Worm (Caenorhabditis elegans) whole organism, early embryonic: ENCODE measurements around the gene Y51B9A.7.

Experiments
- B0310.2 ChIP-seq: sonication (generic microtip); optimal IDR thresholded peaks from 2 replicates; lab custom pipeline; 2016; ENCODE audit warnings: mild to moderate bottlenecking, missing genetic modification characterization, missing compliant biosample characterization
- F13C5.2 ChIP-seq: sonication (generic microtip); optimal IDR thresholded peaks from 2 replicates; lab custom pipeline; 2017; ENCODE audit warnings: mild to moderate bottlenecking, missing genetic modification characterization, inconsistent platforms, missing compliant biosample characterization
- ama-1 ChIP-seq: fragments of 150-350 bp; optimal IDR thresholded peaks from 2 replicates; lab custom pipeline; 2014
- ceh-13 ChIP-seq: fragments of 200-800 bp; sonication (Bioruptor generic); optimal IDR thresholded peaks from 2 replicates; lab custom pipeline; 2018; ENCODE audit warnings: mild to moderate bottlenecking, missing genetic modification characterization, missing compliant biosample characterization
- ets-7 ChIP-seq: sonication (generic microtip); optimal IDR thresholded peaks from 2 replicates; lab custom pipeline; 2016; ENCODE audit warnings: missing genotype, missing genetic modification characterization, missing compliant biosample characterization
- flt-1 ChIP-seq: fragments of 200-800 bp; sonication (Bioruptor generic); IDR thresholded peaks from 2 replicates; pipeline ENCODE4 v1.3.6; 2022; ENCODE audit warnings: missing genetic modification characterization, missing compliant biosample characterization
- hmbx-1 ChIP-seq: sonication (generic microtip); optimal IDR thresholded peaks from 2 replicates; lab custom pipeline; 2016; ENCODE audit warnings: mild to moderate bottlenecking, missing genetic modification characterization, missing compliant biosample characterization
- hmg-4 ChIP-seq: fragments of 200-800 bp; sonication (Bioruptor generic); optimal IDR thresholded peaks from 2 replicates; lab custom pipeline; 2018; ENCODE audit warnings: mild to moderate bottlenecking, missing genetic modification characterization, missing compliant biosample characterization
- tbx-11 ChIP-seq: fragments of 200-800 bp; sonication (Bioruptor generic); IDR thresholded peaks from 2 replicates; pipeline ENCODE4 v1.3.6; 2022; ENCODE audit warnings: missing genetic modification characterization, missing compliant biosample characterization
- tbx-37 ChIP-seq: fragments of 200-800 bp; sonication (Bioruptor generic); conservative IDR thresholded peaks from 2 replicates; pipeline ENCODE4 v1.3.6; 2022; ENCODE audit warnings: missing genetic modification reagents, missing genetic modification characterization, missing compliant biosample characterization
- tra-4 ChIP-seq: sonication (generic microtip); optimal IDR thresholded peaks from 2 replicates; lab custom pipeline; 2017; ENCODE audit warnings: missing genetic modification characterization, missing compliant biosample characterization

DNA sequence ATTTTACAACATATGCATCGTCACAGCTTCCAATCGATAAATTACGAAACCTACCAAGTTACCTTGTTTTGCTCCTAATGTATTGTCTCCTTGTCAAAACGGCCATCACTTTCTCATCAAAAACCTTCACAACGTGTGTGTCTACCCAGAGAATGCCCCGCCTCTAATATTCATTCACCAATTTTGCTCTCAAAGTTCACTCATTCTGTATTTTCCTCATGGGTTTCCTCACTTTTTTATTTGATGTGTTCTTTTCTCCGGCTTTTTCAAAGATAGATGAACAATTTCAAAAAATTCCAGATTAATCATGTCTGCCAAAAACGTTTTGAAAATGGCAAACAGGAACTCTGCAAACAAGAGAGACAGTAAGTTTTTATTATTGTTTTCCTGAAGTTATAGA lies 14.6 kb upstream of the Y51B9A.7 start, which contains the start of gene C06C3.7:
- TF ChIP-seq B0310.2 (tag; lab: Kevin White, UChicago) (no peak), ama-1 (lab: Kevin White, UChicago) (no peak), tbx-37 (GFP tag; lab: Robert Waterston, UW) (no peak), ceh-13 (GFP tag; lab: Kevin White, UChicago) (no peak), hmg-4 (GFP tag; lab: Kevin White, UChicago) (no peak), ets-7 (tag; lab: Kevin White, UChicago) (no peak), hmbx-1 (no peak), flt-1 (GFP tag; lab: Robert Waterston, UW) (no peak), F13C5.2 (tag; lab: Kevin White, UChicago) (no peak), tra-4 (no peak), tbx-11 (GFP tag; lab: Robert Waterston, UW) (no peak)
